Fruit fly (Drosophila melanogaster): ENCODE measurements around the gene CG3744.
A peak's percentile ranks its signal among the peaks of the same experiment; 100 is the strongest.

The CG3744 gene

DNA sequence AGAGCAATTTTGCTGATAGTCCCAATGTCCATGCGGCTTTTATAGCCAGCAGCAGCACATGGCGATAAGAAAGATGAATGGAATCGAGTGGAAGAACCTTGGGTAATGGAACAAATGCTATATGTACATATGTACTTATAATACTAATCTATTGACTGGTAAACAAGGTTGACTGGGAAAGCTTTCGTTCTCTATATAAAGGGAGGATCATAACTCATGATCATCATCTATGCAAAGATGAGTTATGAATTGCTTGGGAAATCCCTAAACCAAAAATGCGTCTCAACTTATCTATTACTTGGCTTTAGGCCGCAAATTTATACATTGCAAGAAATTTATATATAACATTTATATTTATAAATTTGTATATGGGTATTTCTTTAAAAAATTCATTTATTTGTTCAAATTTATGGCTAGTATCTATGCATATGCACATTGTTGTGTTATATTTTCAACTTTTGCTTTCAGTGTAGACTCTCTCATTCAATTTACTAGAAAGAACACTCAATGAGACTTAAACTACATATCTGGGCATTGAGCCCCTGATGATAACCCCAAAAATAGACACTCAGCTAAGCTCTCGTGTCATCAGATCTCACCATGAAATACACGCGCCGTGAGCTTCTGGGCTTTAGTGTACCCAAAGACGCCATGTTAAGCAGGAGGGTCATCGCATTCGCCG lies 11.6 kb downstream of the CG3744 start, which contains the start of the genes Srg1 and Elal (continued):
- TF ChIP-seq CG9727 (GFP tag; optimal IDR thresholded peaks at IDR 0.05) (peak; percentile 36), CG8765 (GFP tag; IDR thresholded peaks at IDR 0.05) (no peak), dmrt11E (tag; optimal IDR thresholded peaks at IDR 0.05) (peak; percentile 7), Chrac-16 (GFP tag; optimal IDR thresholded peaks at IDR 0.05) (peak; percentile 4), CG14710 (tag; optimal IDR thresholded peaks at IDR 0.05) (no peak), CG34376 (GFP tag; optimal IDR thresholded peaks at IDR 0.05) (peak; percentile 62), CG4328 (GFP tag; optimal IDR thresholded peaks at IDR 0.05) (no peak), HmgD (GFP tag; optimal IDR thresholded peaks at IDR 0.05) (no peak), CG2712 (tag; optimal IDR thresholded peaks at IDR 0.05) (peak; percentile 40), CG32532 (GFP tag; IDR thresholded peaks at IDR 0.05) (peak; percentile 53; the same call in 1 of the 2 replicates), Rfx (GFP tag; IDR thresholded peaks at IDR 0.05) (peak; percentile 44; the same call in 1 of the 2 replicates), gro (GFP tag; optimal IDR thresholded peaks at IDR 0.05) (no peak), Oaz (GFP tag; IDR thresholded peaks at IDR 0.05) (no peak), MESR4 (GFP tag; optimal IDR thresholded peaks at IDR 0.05) (no peak), CG30403 (GFP tag; optimal IDR thresholded peaks at IDR 0.05) (peak; percentile 38), CoRest (tag; optimal IDR thresholded peaks at IDR 0.05) (peak; percentile 41), danr (GFP tag; IDR thresholded peaks at IDR 0.05) (no peak), CG10979 (tag; optimal IDR thresholded peaks at IDR 0.05) (peak; percentile 5), zen (tag; optimal IDR thresholded peaks at IDR 0.05) (peak; percentile 25), Mes4 (GFP tag; optimal IDR thresholded peaks at IDR 0.05) (no peak), pros (GFP tag; optimal IDR thresholded peaks at IDR 0.05) (no peak), Kr (GFP tag; optimal IDR thresholded peaks at IDR 0.05) (no peak), Vsx1 (GFP tag; optimal IDR thresholded peaks at IDR 0.05) (no peak), Tbp (GFP tag; optimal IDR thresholded peaks at IDR 0.05) (no peak), gcm2 (GFP tag; optimal IDR thresholded peaks at IDR 0.05) (no peak), CG6854 (GFP tag; optimal IDR thresholded peaks at IDR 0.05) (no peak), unpg (GFP tag; optimal IDR thresholded peaks at IDR 0.05) (peak; percentile 40), D (optimal IDR thresholded peaks at IDR 0.05) (no peak), D (GFP tag; optimal IDR thresholded peaks at IDR 0.05) (no peak), Sry-β (GFP tag; optimal IDR thresholded peaks at IDR 0.05) (no peak), dysf (GFP tag; IDR thresholded peaks at IDR 0.05) (peak; percentile 41; the same call in 1 of the 3 replicates), sob (GFP tag; IDR thresholded peaks at IDR 0.05) (peak; percentile 56; the same call in 1 of the 2 replicates), CG12744 (GFP tag; optimal IDR thresholded peaks at IDR 0.05) (no peak), HLH54F (GFP tag; optimal IDR thresholded peaks at IDR 0.05) (no peak), sqz (GFP tag; optimal IDR thresholded peaks at IDR 0.05) (no peak), CG2202 (tag; optimal IDR thresholded peaks at IDR 0.05) (no peak), CG8388 (GFP tag; optimal IDR thresholded peaks at IDR 0.05) (no peak), Med (GFP tag) (peak; percentile 63), Sox100B (GFP tag; optimal IDR thresholded peaks at IDR 0.05) (no peak), CG2116 (GFP tag; optimal IDR thresholded peaks at IDR 0.05) (no peak), Trl (optimal IDR thresholded peaks at IDR 0.05) (no peak), Trl (GFP tag; optimal IDR thresholded peaks at IDR 0.05) (no peak), E2f2 (GFP tag; IDR thresholded peaks at IDR 0.05) (peak; percentile 28; the same call in 1 of the 2 replicates), dpn (GFP tag; optimal IDR thresholded peaks at IDR 0.05) (peak in 1 of 2 experiments; percentile 13), ab (GFP tag; optimal IDR thresholded peaks at IDR 0.05) (no peak), Dad (GFP tag; optimal IDR thresholded peaks at IDR 0.05) (no peak), TFAM (GFP tag; optimal IDR thresholded peaks at IDR 0.05) (no peak), CG7357 (GFP tag; IDR thresholded peaks at IDR 0.05) (no peak), Doc2 (GFP tag; IDR thresholded peaks at IDR 0.05) (no peak), NC2β (GFP tag; optimal IDR thresholded peaks at IDR 0.05) (no peak), CG17385 (GFP tag; optimal IDR thresholded peaks at IDR 0.05) (peak; percentile 0)

All from whole organism, embryonic.